Worm (Caenorhabditis elegans): ENCODE measurements around the gene F59B1.6.
"Not testable (repeated sequence)": the region's sequence is repeated elsewhere in the genome, so short reads cannot be mapped to it uniquely, and the experiment has no call there.

F59B1.6 gene

DNA sequence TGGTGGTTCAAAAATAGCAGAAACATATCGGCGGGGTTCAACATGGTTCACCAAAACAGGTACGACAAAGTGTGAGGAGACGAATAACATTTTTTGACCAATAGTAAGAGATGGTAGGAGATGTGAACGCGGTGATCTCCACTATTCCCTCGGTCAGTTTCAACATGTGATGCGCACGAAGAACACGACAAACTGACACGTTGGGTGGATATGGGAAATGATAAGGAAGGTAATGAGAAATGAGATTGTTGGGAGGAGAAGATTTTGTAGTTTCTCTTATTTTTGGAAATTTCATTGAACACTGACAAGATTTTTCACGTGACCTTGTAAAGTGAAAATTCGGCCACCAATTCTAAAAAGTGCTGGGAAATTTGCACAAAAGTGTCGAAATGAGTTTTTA is 20.8 kb downstream of the F59B1.6 start:
- no peak for TF ChIP-seq tbx-37 (GFP tag; conservative IDR thresholded peaks at IDR 0.05)
- no peak for TF ChIP-seq tbx-11 (GFP tag; IDR thresholded peaks at IDR 0.05)
- TF ChIP-seq ceh-13 (GFP tag; optimal IDR thresholded peaks at IDR 0.05): no peak
- no peak for TF ChIP-seq ama-1 (optimal IDR thresholded peaks at IDR 0.05)
- TF ChIP-seq sea-1 (GFP tag; conservative IDR thresholded peaks at IDR 0.05): no peak
- TF ChIP-seq hmg-4 (GFP tag; optimal IDR thresholded peaks at IDR 0.05): no peak
- no peak for TF ChIP-seq pes-1 (GFP tag; IDR thresholded peaks at IDR 0.05)
- TF ChIP-seq ets-7 (tag; optimal IDR thresholded peaks at IDR 0.05): no peak
- no peak for TF ChIP-seq B0310.2 (tag; optimal IDR thresholded peaks at IDR 0.05)
- TF ChIP-seq ceh-36 (tag; optimal IDR thresholded peaks at IDR 0.05): no peak

ce11 chrV:3606391-3606790 is 25.1 kb downstream of the F59B1.6 start:
- no peak for TF ChIP-seq hnd-1 (tag; optimal IDR thresholded peaks at IDR 0.05)
- no peak for TF ChIP-seq pes-1 (GFP tag; IDR thresholded peaks at IDR 0.05)
- TF ChIP-seq sea-1 (GFP tag; conservative IDR thresholded peaks at IDR 0.05): no peak
- TF ChIP-seq ceh-36 (tag; optimal IDR thresholded peaks at IDR 0.05): no peak
- TF ChIP-seq hmg-4 (GFP tag; optimal IDR thresholded peaks at IDR 0.05): no peak
- TF ChIP-seq ets-7 (tag; optimal IDR thresholded peaks at IDR 0.05): no peak
- TF ChIP-seq ceh-13 (GFP tag; optimal IDR thresholded peaks at IDR 0.05): no peak
- TF ChIP-seq scrt-1 (GFP tag; IDR thresholded peaks at IDR 0.05): no peak
- no peak for TF ChIP-seq tbx-11 (GFP tag; IDR thresholded peaks at IDR 0.05)
- no peak for TF ChIP-seq tra-4 (tag; optimal IDR thresholded peaks at IDR 0.05)
- no peak for TF ChIP-seq B0310.2 (tag; optimal IDR thresholded peaks at IDR 0.05)
- TF ChIP-seq hmbx-1 (tag; optimal IDR thresholded peaks at IDR 0.05): no peak
- TF ChIP-seq flt-1 (GFP tag; IDR thresholded peaks at IDR 0.05): no peak
- TF ChIP-seq ama-1 (optimal IDR thresholded peaks at IDR 0.05): no peak
- TF ChIP-seq tbx-37 (GFP tag; conservative IDR thresholded peaks at IDR 0.05): no peak
- no peak for TF ChIP-seq F13C5.2 (tag; optimal IDR thresholded peaks at IDR 0.05)
- TF ChIP-seq aly-1 (tag; optimal IDR thresholded peaks at IDR 0.05): no peak

DNA sequence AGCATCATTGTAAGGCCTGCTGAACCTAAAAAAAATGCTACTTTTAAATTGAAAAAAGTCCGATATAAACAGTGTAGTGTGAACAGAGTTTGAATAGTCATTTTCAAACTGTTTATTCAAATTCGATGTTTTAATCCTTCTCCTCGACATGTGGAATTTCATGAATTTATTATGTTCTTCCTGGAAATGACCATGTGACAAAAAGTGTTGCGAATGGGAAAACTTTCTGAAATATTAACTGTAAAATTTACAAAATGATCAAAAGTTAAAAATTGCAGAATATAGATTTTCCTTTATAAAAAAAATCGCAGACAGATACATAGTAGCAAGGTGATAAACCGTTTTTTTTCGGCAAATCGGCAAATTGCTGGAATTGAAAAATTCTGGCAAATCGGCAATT is 26.2 kb downstream of the F59B1.6 start, which contains the start of gene T22F3.8:
TSS of gene T22F3.8 (minus strand) at position 101 of the 400 bp plus-strand sequence.
- TF ChIP-seq pes-1 (GFP tag; IDR thresholded peaks at IDR 0.05): no peak
- TF ChIP-seq ama-1 (optimal IDR thresholded peaks at IDR 0.05): no peak
- TF ChIP-seq ets-7 (tag; optimal IDR thresholded peaks at IDR 0.05): no peak
- TF ChIP-seq ceh-36 (tag; optimal IDR thresholded peaks at IDR 0.05): no peak
- no peak for TF ChIP-seq flt-1 (GFP tag; IDR thresholded peaks at IDR 0.05)
- no peak for TF ChIP-seq tbx-11 (GFP tag; IDR thresholded peaks at IDR 0.05)
- TF ChIP-seq hnd-1 (tag; optimal IDR thresholded peaks at IDR 0.05): no peak
- TF ChIP-seq hmg-4 (GFP tag; optimal IDR thresholded peaks at IDR 0.05): no peak
- no peak for TF ChIP-seq hmbx-1 (tag; optimal IDR thresholded peaks at IDR 0.05)
- no peak for TF ChIP-seq F13C5.2 (tag; optimal IDR thresholded peaks at IDR 0.05)
- TF ChIP-seq tbx-37 (GFP tag; conservative IDR thresholded peaks at IDR 0.05): no peak
- no peak for TF ChIP-seq ceh-13 (GFP tag; optimal IDR thresholded peaks at IDR 0.05)
- no peak for TF ChIP-seq tra-4 (tag; optimal IDR thresholded peaks at IDR 0.05)
- TF ChIP-seq sea-1 (GFP tag; conservative IDR thresholded peaks at IDR 0.05): no peak
- no peak for TF ChIP-seq B0310.2 (tag; optimal IDR thresholded peaks at IDR 0.05)

ce11 chrV:3600570-3600969 is 30.9 kb downstream of the F59B1.6 start, which contains the start of gene T22F3.7:
TSS of gene T22F3.7 (minus strand) at chrV:3600670.
- TF ChIP-seq aly-1 (tag; optimal IDR thresholded peaks at IDR 0.05) (no peak), hmbx-1 (tag; optimal IDR thresholded peaks at IDR 0.05) (no peak), sea-1 (GFP tag; conservative IDR thresholded peaks at IDR 0.05) (no peak), B0310.2 (tag; optimal IDR thresholded peaks at IDR 0.05) (no peak), ets-7 (tag; optimal IDR thresholded peaks at IDR 0.05) (no peak), flt-1 (GFP tag; IDR thresholded peaks at IDR 0.05) (no peak), hmg-4 (GFP tag; optimal IDR thresholded peaks at IDR 0.05) (no peak), tbx-37 (GFP tag; conservative IDR thresholded peaks at IDR 0.05) (no peak), F13C5.2 (tag; optimal IDR thresholded peaks at IDR 0.05) (no peak), tbx-11 (GFP tag; IDR thresholded peaks at IDR 0.05) (no peak), scrt-1 (GFP tag; IDR thresholded peaks at IDR 0.05) (no peak), ceh-36 (tag; optimal IDR thresholded peaks at IDR 0.05) (no peak), tra-4 (tag; optimal IDR thresholded peaks at IDR 0.05) (no peak), ceh-13 (GFP tag; optimal IDR thresholded peaks at IDR 0.05) (no peak), hnd-1 (tag; optimal IDR thresholded peaks at IDR 0.05) (no peak), ama-1 (optimal IDR thresholded peaks at IDR 0.05) (no peak), pes-1 (GFP tag; IDR thresholded peaks at IDR 0.05) (no peak)

ce11 chrV:3597052-3597451 is 34.4 kb downstream of the F59B1.6 start, which contains the start of gene srh-212:
TSS of gene srh-212 (minus strand) at chrV:3597152.
- not testable (repeated sequence) for TF ChIP-seq pes-1 (GFP tag; IDR thresholded peaks at IDR 0.05); tra-4 (tag; optimal IDR thresholded peaks at IDR 0.05); flt-1 (GFP tag; IDR thresholded peaks at IDR 0.05)

ce11 chrV:3594936-3595335 is 36.6 kb downstream of the F59B1.6 start, which contains the start of gene srh-213:
TSS of gene srh-213 (minus strand) at chrV:3595036.
- TF ChIP-seq tbx-11 (GFP tag; IDR thresholded peaks at IDR 0.05) (no peak), hnd-1 (tag; optimal IDR thresholded peaks at IDR 0.05) (no peak), ceh-13 (GFP tag; optimal IDR thresholded peaks at IDR 0.05) (no peak), sea-1 (GFP tag; conservative IDR thresholded peaks at IDR 0.05) (no peak)

DNA sequence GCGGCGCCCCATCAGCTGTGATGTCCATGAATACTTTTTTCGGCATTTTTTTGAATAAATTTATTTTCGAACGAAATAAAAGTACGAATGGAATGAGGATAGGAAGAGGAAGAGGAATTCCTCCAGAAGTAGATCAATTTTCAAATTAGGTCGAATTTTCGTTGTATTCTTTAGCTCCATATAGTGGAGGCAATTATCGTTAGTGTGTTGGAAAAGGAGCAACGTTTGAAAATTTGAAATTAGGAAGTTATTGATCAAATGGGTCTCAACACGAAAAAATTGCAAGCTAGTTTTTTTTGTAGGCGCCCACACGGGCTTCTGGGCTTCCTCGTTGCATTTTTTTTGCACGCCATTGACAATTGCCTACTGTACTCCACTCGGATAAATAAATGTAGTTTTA is 39.4 kb downstream of the F59B1.6 start, which contains the start of gene T22F3.12:
TSS of gene T22F3.12 (minus strand) at position 101 of the 400 bp plus-strand sequence.
- TF ChIP-seq tra-4 (tag; optimal IDR thresholded peaks at IDR 0.05) (no peak), F13C5.2 (tag; optimal IDR thresholded peaks at IDR 0.05) (no peak), scrt-1 (GFP tag; IDR thresholded peaks at IDR 0.05) (no peak), hnd-1 (tag; optimal IDR thresholded peaks at IDR 0.05) (no peak), tbx-11 (GFP tag; IDR thresholded peaks at IDR 0.05) (no peak), hmbx-1 (tag; optimal IDR thresholded peaks at IDR 0.05) (no peak), aly-1 (tag; optimal IDR thresholded peaks at IDR 0.05) (no peak), tbx-37 (GFP tag; conservative IDR thresholded peaks at IDR 0.05) (no peak), ceh-13 (GFP tag; optimal IDR thresholded peaks at IDR 0.05) (no peak), sea-1 (GFP tag; conservative IDR thresholded peaks at IDR 0.05) (no peak), hmg-4 (GFP tag; optimal IDR thresholded peaks at IDR 0.05) (no peak), ama-1 (optimal IDR thresholded peaks at IDR 0.05) (no peak), pes-1 (GFP tag; IDR thresholded peaks at IDR 0.05) (no peak), ets-7 (tag; optimal IDR thresholded peaks at IDR 0.05) (no peak), flt-1 (GFP tag; IDR thresholded peaks at IDR 0.05) (no peak), ceh-36 (tag; optimal IDR thresholded peaks at IDR 0.05) (no peak), B0310.2 (tag; optimal IDR thresholded peaks at IDR 0.05) (no peak)

Measured in whole organism, early embryonic.